Worm (Caenorhabditis elegans) whole organism, L4 larva: ENCODE results near the gene sqv-2.

Source experiments
- F10B5.3 ChIP-seq: sonication (generic microtip); optimal IDR thresholded peaks from 2 replicates; lab custom pipeline; 2016; ENCODE audit warnings: mild to moderate bottlenecking, missing genetic modification characterization, missing compliant biosample characterization
- F26F4.8 ChIP-seq: fragments of 200-800 bp; sonication (Bioruptor generic); conservative IDR thresholded peaks from 2 replicates; pipeline ENCODE4 v1.3.6; 2022; ENCODE audit warnings: missing genetic modification characterization, missing compliant biosample characterization
- F37D6.2 ChIP-seq: sonication (generic microtip); optimal IDR thresholded peaks from 2 replicates; lab custom pipeline; 2016; ENCODE audit warnings: mild to moderate bottlenecking, missing genetic modification characterization, missing compliant biosample characterization
- R02D3.7 ChIP-seq: fragments of 150-350 bp; sonication (generic microtip); optimal IDR thresholded peaks from 3 replicates; lab custom pipeline; 2014; ENCODE audit warnings: missing biosample characterization, missing genetic modification characterization
- Y105C5A.15 ChIP-seq: fragments of 200-800 bp; sonication (Bioruptor generic); IDR thresholded peaks from 2 replicates; pipeline ENCODE4 v1.3.6; 2022; ENCODE audit warnings: missing genetic modification characterization, missing compliant biosample characterization
- Y48G9A.11 ChIP-seq: fragments of 200-800 bp; sonication (Bioruptor generic); IDR thresholded peaks from 2 replicates; pipeline ENCODE4 v1.3.6; 2022; ENCODE audit warnings: missing genetic modification reagents, missing genetic modification characterization, missing compliant biosample characterization
- Y5F2A.4 ChIP-seq: fragments of 200-800 bp; sonication (Bioruptor generic); optimal IDR thresholded peaks from 2 replicates; lab custom pipeline; 2018; ENCODE audit warnings: mild to moderate bottlenecking, missing genetic modification characterization, missing compliant biosample characterization
- aha-1 ChIP-seq: fragments of 150-350 bp; peaks from one replicate; lab custom pipeline; 2014; ENCODE audit warnings: missing biosample characterization, missing genetic modification characterization
- aly-2 ChIP-seq: sonication (generic microtip); optimal IDR thresholded peaks from 2 replicates; lab custom pipeline; 2018; ENCODE audit warnings: missing biosample characterization, missing genetic modification characterization
- ama-1 ChIP-seq: fragments of 150-350 bp; optimal IDR thresholded peaks from 2 replicates; lab custom pipeline; 2014; ENCODE audit warnings: inconsistent platforms, mixed read lengths
- ceh-20 ChIP-seq: fragments of 200-800 bp; sonication (Bioruptor generic); IDR thresholded peaks from 2 replicates; pipeline ENCODE4 v1.3.6; 2022; ENCODE audit warnings: missing genetic modification reagents, missing genetic modification characterization, missing compliant biosample characterization
- ceh-28 ChIP-seq: fragments of 150-350 bp; optimal IDR thresholded peaks from 2 replicates; lab custom pipeline; 2014; ENCODE audit warnings: missing biosample characterization, missing genetic modification reagents, missing genetic modification characterization
- ceh-32 ChIP-seq: sonication (generic microtip); optimal IDR thresholded peaks from 2 replicates; lab custom pipeline; 2016; ENCODE audit warnings: mild to moderate bottlenecking, missing genetic modification characterization, missing compliant biosample characterization; ENCODE audit not compliant: poor library complexity
- ceh-82 ChIP-seq: sonication (generic microtip); optimal IDR thresholded peaks from 2 replicates; lab custom pipeline; 2017; ENCODE audit warnings: missing biosample characterization, missing genetic modification characterization
- daf-12 ChIP-seq: fragments of 150-350 bp; optimal IDR thresholded peaks from 2 replicates; lab custom pipeline; 2014; ENCODE audit warnings: missing biosample characterization, missing genetic modification reagents, missing genetic modification characterization
- daf-16 ChIP-seq, 3 experiments: sonication (generic microtip); optimal IDR thresholded peaks; 2 replicates each; lab custom pipeline; 2016 to 2017; ENCODE audit warnings: missing genetic modification characterization in 3 of 3, missing genetic modification reagents in 3 of 3, mild to moderate bottlenecking in 2 of 3, missing compliant biosample characterization in 2 of 3, missing biosample characterization in 1 of 3, moderate library complexity in 1 of 3
- daf-8 ChIP-seq: fragments of 200-800 bp; sonication (Bioruptor generic); IDR thresholded peaks from 2 replicates; pipeline ENCODE4 v1.3.6; 2022; ENCODE audit warnings: missing genetic modification characterization, missing compliant biosample characterization
- dmd-8 ChIP-seq: fragments of 200-800 bp; sonication (Bioruptor generic); IDR thresholded peaks from 2 replicates; pipeline ENCODE4 v1.3.6; 2022; ENCODE audit warnings: missing genetic modification characterization, missing compliant biosample characterization
- dve-1 ChIP-seq: sonication (generic microtip); optimal IDR thresholded peaks from 2 replicates; lab custom pipeline; 2017; ENCODE audit warnings: antibody characterized with exemption, mild to moderate bottlenecking, missing genetic modification characterization, missing compliant biosample characterization; ENCODE audit not compliant: insufficient read depth
- egl-27 ChIP-seq: sonication (generic microtip); optimal IDR thresholded peaks from 3 replicates; lab custom pipeline; 2017; ENCODE audit warnings: missing biosample characterization, missing genetic modification reagents, missing genetic modification characterization
- fkh-10 ChIP-seq: fragments of 150-350 bp; optimal IDR thresholded peaks from 2 replicates; lab custom pipeline; 2014; ENCODE audit warnings: missing biosample characterization, missing genetic modification reagents, missing genetic modification characterization
- hlh-11 ChIP-seq: fragments of 200-800 bp; sonication (Bioruptor generic); optimal IDR thresholded peaks from 2 replicates; lab custom pipeline; 2018; ENCODE audit warnings: mild to moderate bottlenecking, missing genetic modification characterization, missing compliant biosample characterization
- hlh-30 ChIP-seq: sonication (generic microtip); optimal IDR thresholded peaks from 2 replicates; lab custom pipeline; 2017; ENCODE audit warnings: antibody characterized with exemption, mild to moderate bottlenecking, missing genetic modification characterization, missing compliant biosample characterization; ENCODE audit not compliant: insufficient read depth
- hmg-1.1 ChIP-seq: fragments of 200-800 bp; sonication (Bioruptor generic); IDR thresholded peaks from 2 replicates; pipeline ENCODE4 v1.3.6; 2022; ENCODE audit warnings: missing genetic modification reagents, missing genetic modification characterization, missing compliant biosample characterization
- lin-1 ChIP-seq: fragments of 200-800 bp; sonication (Bioruptor generic); IDR thresholded peaks from 2 replicates; pipeline ENCODE4 v1.3.6; 2022; ENCODE audit warnings: missing genetic modification reagents, missing genetic modification characterization, missing compliant biosample characterization
- lin-29 ChIP-seq: fragments of 200-800 bp; sonication (Bioruptor generic); IDR thresholded peaks from 2 replicates; pipeline ENCODE4 v1.3.6; 2022; ENCODE audit warnings: missing genetic modification reagents, missing genetic modification characterization, missing compliant biosample characterization
- mdl-1 ChIP-seq, 2 experiments: fragments of 150-350 bp in 1 of 2; sonication (generic microtip) in 1 of 2; optimal IDR thresholded peaks; 2 replicates each; lab custom pipeline; 2014 to 2017; ENCODE audit warnings: missing biosample characterization in 2 of 2, missing genetic modification characterization in 2 of 2
- mep-1 ChIP-seq: fragments of 150-350 bp; sonication (generic microtip); optimal IDR thresholded peaks from 3 replicates; lab custom pipeline; 2014; ENCODE audit warnings: missing biosample characterization, missing genetic modification characterization
- mxl-3 ChIP-seq: fragments of 200-800 bp; sonication (Bioruptor generic); optimal IDR thresholded peaks from 2 replicates; lab custom pipeline; 2018; ENCODE audit warnings: mild to moderate bottlenecking, missing genetic modification characterization, missing compliant biosample characterization
- nhr-102 ChIP-seq: sonication (generic microtip); optimal IDR thresholded peaks from 2 replicates; lab custom pipeline; 2016; ENCODE audit warnings: mild to moderate bottlenecking, missing genetic modification characterization, moderate library complexity, missing compliant biosample characterization
- nhr-237 ChIP-seq: sonication (generic microtip); optimal IDR thresholded peaks from 2 replicates; lab custom pipeline; 2017; ENCODE audit warnings: missing biosample characterization, missing genetic modification characterization
- nhr-28 ChIP-seq: fragments of 150-350 bp; optimal IDR thresholded peaks from 2 replicates; lab custom pipeline; 2014; ENCODE audit warnings: missing biosample characterization, missing genetic modification characterization
- nhr-42 ChIP-seq: fragments of 200-800 bp; sonication (Bioruptor generic); IDR thresholded peaks from 2 replicates; pipeline ENCODE4 v1.3.6; 2022; ENCODE audit warnings: missing genetic modification characterization, missing compliant biosample characterization
- nhr-48 ChIP-seq: sonication (generic microtip); optimal IDR thresholded peaks from 2 replicates; lab custom pipeline; 2016; ENCODE audit warnings: mild to moderate bottlenecking, missing genetic modification characterization, missing compliant biosample characterization
- nhr-6 ChIP-seq: fragments of 150-350 bp; optimal IDR thresholded peaks from 2 replicates; lab custom pipeline; 2014; ENCODE audit warnings: missing biosample characterization, missing genetic modification characterization
- pha-4 ChIP-seq, 2 experiments: fragments of 150-350 bp in 1 of 2; fragments of 200-800 bp in 1 of 2; sonication (Bioruptor generic) in 1 of 2; IDR thresholded peaks in 1 of 2; optimal IDR thresholded peaks in 1 of 2; 2 replicates each; pipeline versions ENCODE4 v1.3.6 to Lab custom; 2014 to 2022; ENCODE audit warnings: missing genetic modification characterization in 2 of 2, missing genetic modification reagents in 2 of 2, missing biosample characterization in 1 of 2, missing compliant biosample characterization in 1 of 2
- php-3 ChIP-seq: fragments of 200-800 bp; sonication (Bioruptor generic); IDR thresholded peaks from 2 replicates; pipeline ENCODE4 v1.3.6; 2022; ENCODE audit warnings: missing genetic modification reagents, missing genetic modification characterization, missing compliant biosample characterization
- sdz-12 ChIP-seq: fragments of 200-800 bp; sonication (Bioruptor generic); optimal IDR thresholded peaks from 2 replicates; lab custom pipeline; 2018; ENCODE audit warnings: mild to moderate bottlenecking, missing genetic modification characterization, missing compliant biosample characterization
- set-16 ChIP-seq: fragments of 200-800 bp; sonication (Bioruptor generic); IDR thresholded peaks from 2 replicates; pipeline ENCODE4 v1.3.6; 2022; ENCODE audit warnings: missing genetic modification reagents, missing genetic modification characterization, missing compliant biosample characterization
- spr-1 ChIP-seq: sonication (generic microtip); optimal IDR thresholded peaks from 2 replicates; lab custom pipeline; 2016; ENCODE audit warnings: mild to moderate bottlenecking, missing genetic modification characterization, missing compliant biosample characterization
- unc-130 ChIP-seq: sonication (generic microtip); optimal IDR thresholded peaks from 2 replicates; lab custom pipeline; 2016; ENCODE audit warnings: missing genetic modification reagents, missing genetic modification characterization, missing compliant biosample characterization
- unc-62 ChIP-seq, 3 experiments: fragments of 150-350 bp in 1 of 3; sonication (generic microtip); optimal IDR thresholded peaks in 2 of 3; peaks in 1 of 3; 1 replicate in 1 of 3; 2 replicates in 2 of 3; lab custom pipeline; 2014 to 2017; ENCODE audit warnings: missing biosample characterization in 3 of 3, missing genetic modification characterization in 3 of 3, missing genetic modification reagents in 3 of 3, missing genotype in 1 of 3
- zfp-2 ChIP-seq: sonication (generic microtip); optimal IDR thresholded peaks from 2 replicates; lab custom pipeline; 2016; ENCODE audit warnings: mild to moderate bottlenecking, missing genetic modification characterization, missing compliant biosample characterization
- ztf-7 ChIP-seq: fragments of 150-350 bp; optimal IDR thresholded peaks from 2 replicates; lab custom pipeline; 2014; ENCODE audit warnings: missing biosample characterization, missing genetic modification characterization

sqv-2 gene

ce11 chrII:2903748-2904147, 9.6 kb upstream of the sqv-2 start:
- TF ChIP-seq ceh-20 (GFP tag; lab: Robert Waterston, UW) (no peak), aha-1 (peak; percentile 63), daf-12 (tag; lab: Kevin White, UChicago) (no peak), nhr-48 (tag; lab: Kevin White, UChicago) (no peak), spr-1 (tag; lab: Kevin White, UChicago) (no peak), ztf-7 (tag; lab: Kevin White, UChicago) (no peak), unc-130 (GFP tag; lab: Kevin White, UChicago) (no peak), egl-27 (tag; lab: Kevin White, UChicago) (no peak), dmd-8 (no peak), aly-2 (tag; lab: Kevin White, UChicago) (no peak), sdz-12 (no peak), set-16 (GFP tag; lab: Robert Waterston, UW) (peak; percentile 96), daf-16 (GFP tag; optimal IDR thresholded peaks at IDR 0.05; lab: Kevin White, UChicago) (no peak), daf-16 (tag; optimal IDR thresholded peaks at IDR 0.05; lab: Kevin White, UChicago) (no peak), nhr-42 (GFP tag; lab: Robert Waterston, UW) (no peak), pha-4 (GFP tag; IDR thresholded peaks at IDR 0.05; lab: Robert Waterston, UW) (peak; percentile 64; the same call in 1 of the 2 replicates), pha-4 (tag; optimal IDR thresholded peaks at IDR 0.05; lab: Kevin White, UChicago) (no peak)

- TF ChIP-seq ceh-28 (tag; lab: Kevin White, UChicago) (peak; percentile 92), F37D6.2 (no peak), ama-1 (lab: Kevin White, UChicago) (no peak), unc-130 (GFP tag; lab: Kevin White, UChicago) (no peak), fkh-10 (GFP tag; lab: Kevin White, UChicago) (no peak), Y48G9A.11 (GFP tag; lab: Robert Waterston, UW) (no peak)
Measured at ce11 chrII:2901158-2901557, 7.0 kb upstream of the sqv-2 start.

DNA sequence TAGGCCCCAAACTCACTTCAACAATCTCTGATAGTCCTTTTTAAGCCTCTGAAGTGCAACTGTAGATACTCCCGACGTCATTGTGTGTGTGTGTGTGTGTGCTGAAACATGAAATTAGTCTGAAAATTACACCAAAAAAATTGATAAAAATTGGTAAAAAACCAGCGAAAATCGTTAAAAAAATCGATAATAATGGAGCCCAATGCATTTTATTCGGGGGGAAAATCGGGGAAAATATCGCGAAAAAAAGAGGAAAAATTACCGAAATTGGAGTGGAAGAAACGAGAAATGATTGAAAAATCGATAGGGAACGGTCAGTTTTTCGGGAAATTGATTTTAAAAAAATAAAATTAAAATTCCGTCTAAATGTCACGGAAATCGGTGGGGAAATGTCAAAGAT, 6.1 kb upstream of the sqv-2 start, which contains the start of gene ubc-26:
ubc-26 (minus strand) TSS at position 101 of the 400 bp plus-strand sequence.
- TF ChIP-seq mdl-1 (tag; optimal IDR thresholded peaks at IDR 0.05; lab: Kevin White, UChicago): no peak
- no peak for TF ChIP-seq nhr-237 (tag; lab: Kevin White, UChicago)

DNA sequence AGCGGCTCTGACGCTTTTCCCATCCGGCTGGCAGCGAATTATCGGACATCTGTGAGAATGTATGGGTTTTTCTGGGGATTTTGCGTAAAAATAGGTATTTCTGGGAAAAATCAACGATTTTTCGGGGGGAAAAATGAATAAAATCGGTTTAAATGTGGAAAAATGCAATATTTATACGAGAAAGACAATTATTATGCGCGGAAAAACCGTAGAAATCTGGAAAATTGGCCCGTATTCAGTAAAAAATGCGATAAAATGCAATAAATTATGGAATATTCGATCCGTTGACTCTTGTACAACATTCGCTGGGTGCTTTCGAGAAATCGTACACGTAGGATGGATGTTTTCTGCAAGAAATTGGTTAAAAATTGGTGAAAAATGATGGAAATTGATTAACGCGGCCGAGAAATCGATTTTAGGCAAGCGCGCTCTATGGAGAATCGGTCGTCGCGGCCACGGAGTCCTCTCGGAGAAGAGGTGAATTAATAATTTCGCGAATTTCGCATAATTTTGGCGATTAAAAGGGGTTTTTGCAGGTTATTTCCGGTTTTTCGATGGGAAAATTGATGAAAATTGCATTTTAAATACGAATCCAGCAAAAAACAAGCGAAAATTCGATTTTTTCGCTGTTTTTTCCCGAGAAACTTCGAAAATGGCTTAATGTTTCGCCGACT, 5.1 kb downstream of the sqv-2 start, which contains the start of gene pinn-1:
pinn-1 (minus strand) TSS at position 51 of the 674 bp plus-strand sequence.
- no peak for TF ChIP-seq F26F4.8
- no peak for TF ChIP-seq mdl-1 (tag; optimal IDR thresholded peaks at IDR 0.05; lab: Kevin White, UChicago)
- TF ChIP-seq php-3 (GFP tag; lab: Robert Waterston, UW): peak; percentile 79
- no peak for TF ChIP-seq unc-62 (GFP tag; optimal IDR thresholded peaks at IDR 0.05 in 1 of 2; lab: Kevin White, UChicago)
- no peak for TF ChIP-seq unc-62 (tag; optimal IDR thresholded peaks at IDR 0.05; lab: Kevin White, UChicago)
- TF ChIP-seq nhr-102 (tag; lab: Kevin White, UChicago): peak; percentile 75
- TF ChIP-seq hmg-1.1 (GFP tag; lab: Robert Waterston, UW): peak; percentile 79
- TF ChIP-seq nhr-28 (tag; lab: Kevin White, UChicago): peak; percentile 44
- TF ChIP-seq mxl-3 (GFP tag; lab: Kevin White, UChicago): peak; percentile 72
- peak; percentile 55 for TF ChIP-seq nhr-6 (tag; lab: Kevin White, UChicago)
- TF ChIP-seq nhr-48 (tag; lab: Kevin White, UChicago): no peak
- TF ChIP-seq lin-29: no peak
- TF ChIP-seq zfp-2: peak; percentile 26
- no peak for TF ChIP-seq Y5F2A.4 (GFP tag; lab: Kevin White, UChicago)
- peak; percentile 51 for TF ChIP-seq hlh-30 (tag; lab: Kevin White, UChicago)
- peak; percentile 78 for TF ChIP-seq hlh-11
- peak; percentile 78 for TF ChIP-seq dve-1 (tag; lab: Kevin White, UChicago)
- no peak for TF ChIP-seq ceh-82 (tag; lab: Kevin White, UChicago)
- TF ChIP-seq daf-8 (GFP tag; lab: Robert Waterston, UW): no peak
- TF ChIP-seq lin-1 (GFP tag; lab: Robert Waterston, UW): peak; percentile 48; the same call in 1 of the 2 replicates
- TF ChIP-seq mep-1 (tag; lab: Kevin White, UChicago): peak; percentile 80
- TF ChIP-seq ceh-32 (tag; lab: Kevin White, UChicago): no peak
- no peak for TF ChIP-seq R02D3.7 (tag; lab: Kevin White, UChicago)
- peak; percentile 31 for TF ChIP-seq F10B5.3 (tag; lab: Kevin White, UChicago)
- TF ChIP-seq Y105C5A.15 (GFP tag; lab: Robert Waterston, UW): 0 out of 2 replicates have a peak, but pooled peaks have one; percentile 20
